Worm (Caenorhabditis elegans) whole organism, midembryonic: ENCODE results near the gene ekl-5.

Source experiments
- T22C8.4 ChIP-seq: fragments of 200-800 bp; sonication (Bioruptor generic); IDR thresholded peaks from 2 replicates; pipeline ENCODE4 v1.3.6; 2022; ENCODE audit warnings: missing genetic modification characterization, missing compliant biosample characterization
- cog-1 ChIP-seq: sonication (generic microtip); optimal IDR thresholded peaks from 2 replicates; lab custom pipeline; 2016; ENCODE audit warnings: missing genetic modification characterization, missing compliant biosample characterization
- flt-1 ChIP-seq: fragments of 200-800 bp; sonication (Bioruptor generic); IDR thresholded peaks from 2 replicates; pipeline ENCODE4 v1.3.6; 2022; ENCODE audit warnings: missing genetic modification characterization, missing compliant biosample characterization
- klf-2 ChIP-seq: fragments of 200-800 bp; sonication (Bioruptor generic); conservative IDR thresholded peaks from 2 replicates; pipeline ENCODE4 v1.3.6; 2022; ENCODE audit warnings: missing genetic modification reagents, missing genetic modification characterization, missing compliant biosample characterization
- med-1 ChIP-seq: sonication (generic microtip); optimal IDR thresholded peaks from 2 replicates; lab custom pipeline; 2017; ENCODE audit warnings: missing genetic modification characterization, mild to moderate bottlenecking, missing compliant biosample characterization, antibody characterized with exemption, missing genetic modification reagents; ENCODE audit not compliant: insufficient read depth
- ref-1 ChIP-seq: fragments of 200-800 bp; sonication (Bioruptor generic); conservative IDR thresholded peaks from 2 replicates; pipeline ENCODE4 v1.3.6; 2022; ENCODE audit warnings: missing genetic modification reagents, missing genetic modification characterization, missing compliant biosample characterization

DNA sequence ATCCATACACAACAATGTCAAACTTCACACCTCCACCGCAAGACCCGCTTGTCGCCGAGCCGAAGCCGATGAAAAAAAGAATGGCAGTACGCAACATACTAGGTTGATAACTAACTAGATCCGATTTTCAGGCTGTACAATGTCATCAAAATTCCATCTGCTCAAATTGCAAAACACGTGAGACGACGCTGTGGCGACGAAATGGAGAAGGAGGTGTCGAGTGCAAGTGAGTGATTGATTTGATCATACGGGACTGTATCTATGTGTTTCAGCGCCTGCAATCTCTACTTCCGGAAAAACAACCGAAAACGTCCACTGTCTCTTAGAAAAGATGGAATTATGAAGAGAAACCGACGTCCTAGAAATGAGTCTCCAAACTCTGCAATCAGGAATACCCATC, 23.3 kb upstream of the ekl-5 start:
- no peak for TF ChIP-seq cog-1
- no peak for TF ChIP-seq T22C8.4 (GFP tag; lab: Robert Waterston, UW)
- TF ChIP-seq ref-1 = no peak
- no peak for TF ChIP-seq flt-1 (GFP tag; lab: Robert Waterston, UW)
- TF ChIP-seq med-1 = no peak
- TF ChIP-seq klf-2 (GFP tag; lab: Robert Waterston, UW) = no peak
